Fruit fly (Drosophila melanogaster) whole organism: ENCODE data around the gene CG34136.

Experiments used
- Dll ChIP-seq: fragments of >200 bp; optimal IDR thresholded peaks from 2 replicates; lab custom pipeline; 2017
- psq ChIP-seq: fragments of >200 bp; optimal IDR thresholded peaks from 2 replicates; lab custom pipeline; 2017

dm6 chr2L:21065889-21066288 lies 30.8 kb upstream of the CG34136 start:
- TF ChIP-seq psq (lab: Kevin White, UChicago) (no peak), Dll (lab: Kevin White, UChicago) (no peak)
